Fruit fly (Drosophila melanogaster) whole organism, embryonic: Measurements from ENCODE around the gene Gfat2.

Experiments used
- Awh ChIP-seq: fragments of 200-800 bp; sonication (Bioruptor generic); IDR thresholded peaks from 2 replicates; pipeline ENCODE4, ENCODE4 v1.3.6; 2022; ENCODE audit warnings: missing biosample characterization, missing genetic modification characterization
- Bdp1 ChIP-seq: fragments of 200-800 bp; sonication (Bioruptor generic); optimal IDR thresholded peaks from 3 replicates; lab custom pipeline; 2016; ENCODE audit warnings: missing biosample characterization, missing genetic modification characterization
- CG10462 ChIP-seq: fragments of 200-800 bp; sonication (Bioruptor generic); optimal IDR thresholded peaks from 2 replicates; lab custom pipeline; 2016; ENCODE audit warnings: missing biosample characterization, missing genetic modification characterization
- CG11696 ChIP-seq: fragments of 200-800 bp; sonication (Bioruptor generic); IDR thresholded peaks from 2 replicates; pipeline ENCODE4 v1.3.6; 2022; ENCODE audit warnings: missing biosample characterization, missing genetic modification characterization
- CG12236 ChIP-seq: fragments of 200-800 bp; sonication (Bioruptor generic); optimal IDR thresholded peaks from 2 replicates; lab custom pipeline; 2016; ENCODE audit warnings: missing biosample characterization, missing genetic modification characterization
- CG12391 ChIP-seq: fragments of 200-800 bp; sonication (Bioruptor generic); optimal IDR thresholded peaks from 3 replicates; lab custom pipeline; 2018; ENCODE audit warnings: missing biosample characterization, mild to moderate bottlenecking, missing genetic modification characterization, moderate library complexity
- CG1602 ChIP-seq: fragments of 200-800 bp; sonication (Bioruptor generic); optimal IDR thresholded peaks from 3 replicates; lab custom pipeline; 2016; ENCODE audit warnings: missing biosample characterization, missing genetic modification characterization
- CG17359 ChIP-seq: fragments of 200-800 bp; sonication (Bioruptor generic); optimal IDR thresholded peaks from 3 replicates; lab custom pipeline; 2018; ENCODE audit warnings: missing biosample characterization, mild to moderate bottlenecking, missing genetic modification characterization, moderate library complexity
- CG3065 ChIP-seq: fragments of 200-800 bp; sonication (Bioruptor generic); optimal IDR thresholded peaks from 2 replicates; lab custom pipeline; 2016; ENCODE audit warnings: missing biosample characterization, missing genetic modification characterization
- CG31388 ChIP-seq: fragments of 200-800 bp; sonication (Bioruptor generic); optimal IDR thresholded peaks from 2 replicates; lab custom pipeline; 2016; ENCODE audit warnings: missing biosample characterization, missing genetic modification characterization
- CG32532 ChIP-seq: fragments of 200-800 bp; sonication (Bioruptor generic); IDR thresholded peaks from 2 replicates; pipeline ENCODE4 v1.3.6; 2022; ENCODE audit warnings: missing biosample characterization, missing genetic modification characterization
- CG4328 ChIP-seq: fragments of 200-800 bp; sonication (Bioruptor generic); optimal IDR thresholded peaks from 3 replicates; lab custom pipeline; 2017; ENCODE audit warnings: missing biosample characterization, missing genetic modification reagents, missing genetic modification characterization
- CG6683 ChIP-seq: fragments of 200-800 bp; sonication (Bioruptor generic); optimal IDR thresholded peaks from 2 replicates; lab custom pipeline; 2017; ENCODE audit warnings: missing biosample characterization, mild to moderate bottlenecking, missing genetic modification characterization, missing genetic modification reagents
- CG6854 ChIP-seq: fragments of 200-800 bp; sonication (Bioruptor generic); optimal IDR thresholded peaks from 3 replicates; lab custom pipeline; 2017; ENCODE audit warnings: missing biosample characterization, mild to moderate bottlenecking, missing genetic modification characterization
- CG7839 ChIP-seq: fragments of 200-800 bp; sonication (Bioruptor generic); optimal IDR thresholded peaks from 3 replicates; lab custom pipeline; 2018; ENCODE audit warnings: missing biosample characterization, mild to moderate bottlenecking, missing genetic modification characterization, moderate library complexity
- CG8765 ChIP-seq: fragments of 200-800 bp; sonication (Bioruptor generic); IDR thresholded peaks from 2 replicates; pipeline ENCODE4 v1.3.6; 2022; ENCODE audit warnings: missing biosample characterization, missing genetic modification characterization
- CTCF ChIP-seq: fragments of 200-800 bp; sonication (Bioruptor generic); optimal IDR thresholded peaks from 2 replicates; lab custom pipeline; 2017; ENCODE audit warnings: missing biosample characterization, mild to moderate bottlenecking, missing genetic modification characterization, moderate library complexity
- CkIIα-i1 ChIP-seq: fragments of 200-800 bp; sonication (Bioruptor generic); IDR thresholded peaks from 2 replicates; pipeline ENCODE4 v1.3.6; 2022; ENCODE audit warnings: missing biosample characterization, missing genetic modification characterization
- CoRest ChIP-seq: fragments of 200-800 bp; sonication (Bioruptor generic); optimal IDR thresholded peaks from 3 replicates; lab custom pipeline; 2018; ENCODE audit warnings: missing biosample characterization, mild to moderate bottlenecking, missing genetic modification characterization, moderate library complexity
- D19A ChIP-seq: fragments of 200-800 bp; optimal IDR thresholded peaks from 3 replicates; lab custom pipeline; 2019; ENCODE audit warnings: missing biosample characterization, mild to moderate bottlenecking, missing genetic modification characterization, moderate library complexity
- Dad ChIP-seq: fragments of 200-800 bp; sonication (Bioruptor generic); optimal IDR thresholded peaks from 3 replicates; lab custom pipeline; 2016; ENCODE audit warnings: missing biosample characterization, missing genetic modification characterization
- Dek ChIP-seq: fragments of 200-800 bp; sonication (Bioruptor generic); optimal IDR thresholded peaks from 3 replicates; lab custom pipeline; 2019; ENCODE audit warnings: missing biosample characterization, mild to moderate bottlenecking, missing genetic modification characterization, moderate library complexity
- Doc3 ChIP-seq: fragments of 200-800 bp; sonication (Bioruptor generic); IDR thresholded peaks from 3 replicates; pipeline ENCODE4 v1.3.6; 2022; ENCODE audit warnings: missing biosample characterization, missing genetic modification characterization; ENCODE audit not compliant: partially characterized antibody
- Dp ChIP-seq: fragments of 200-800 bp; sonication (Bioruptor generic); optimal IDR thresholded peaks from 2 replicates; lab custom pipeline; 2018; ENCODE audit warnings: missing biosample characterization, mild to moderate bottlenecking, missing genetic modification characterization, moderate library complexity
- E2f2 ChIP-seq: fragments of 200-800 bp; sonication (Bioruptor generic); IDR thresholded peaks from 2 replicates; pipeline ENCODE4 v1.3.6; 2022; ENCODE audit warnings: missing biosample characterization, missing genetic modification characterization
- Gsc ChIP-seq: fragments of 200-800 bp; sonication (Bioruptor generic); IDR thresholded peaks from 2 replicates; pipeline ENCODE4 v1.3.6; 2022; ENCODE audit warnings: missing biosample characterization, missing genetic modification characterization
- Hr3 ChIP-seq: fragments of 200-800 bp; sonication (Bioruptor generic); optimal IDR thresholded peaks from 3 replicates; lab custom pipeline; 2016; ENCODE audit warnings: missing biosample characterization, missing genetic modification characterization
- Kr ChIP-seq: fragments of 200-800 bp; sonication (Bioruptor generic); optimal IDR thresholded peaks from 2 replicates; lab custom pipeline; 2017; ENCODE audit warnings: missing biosample characterization, mild to moderate bottlenecking, missing genetic modification characterization
- MESR4 ChIP-seq: fragments of 200-800 bp; sonication (Bioruptor generic); optimal IDR thresholded peaks from 2 replicates; lab custom pipeline; 2018; ENCODE audit warnings: missing biosample characterization, mild to moderate bottlenecking, missing genetic modification characterization, moderate library complexity
- Mad ChIP-seq: fragments of 200-800 bp; sonication (Bioruptor generic); optimal IDR thresholded peaks from 2 replicates; lab custom pipeline; 2016; ENCODE audit warnings: missing biosample characterization, missing genetic modification characterization
- NK7.1 ChIP-seq: fragments of 200-800 bp; sonication (Bioruptor generic); optimal IDR thresholded peaks from 3 replicates; lab custom pipeline; 2016; ENCODE audit warnings: missing biosample characterization, missing genetic modification characterization
- Sin3A ChIP-seq: fragments of >200 bp; optimal IDR thresholded peaks from 2 replicates; lab custom pipeline; 2018
- TFAM ChIP-seq: fragments of 200-800 bp; sonication (Bioruptor generic); optimal IDR thresholded peaks from 2 replicates; lab custom pipeline; 2017; ENCODE audit warnings: missing biosample characterization, missing genetic modification characterization, inconsistent platforms
- ac ChIP-seq: fragments of 200-800 bp; sonication (Bioruptor generic); optimal IDR thresholded peaks from 3 replicates; lab custom pipeline; 2017; ENCODE audit warnings: missing biosample characterization, mild to moderate bottlenecking, missing genetic modification characterization
- aop ChIP-seq: fragments of 200-800 bp; sonication (Bioruptor generic); IDR thresholded peaks from 2 replicates; pipeline ENCODE4 v1.3.6; 2022; ENCODE audit warnings: missing biosample characterization, missing genetic modification characterization
- ato ChIP-seq: fragments of 200-800 bp; sonication (Bioruptor generic); IDR thresholded peaks from 2 replicates; pipeline ENCODE4 v1.3.6; 2022; ENCODE audit warnings: missing biosample characterization, missing genetic modification characterization; ENCODE audit not compliant: partially characterized antibody
- chn ChIP-seq: fragments of 200-800 bp; sonication (Bioruptor generic); optimal IDR thresholded peaks from 2 replicates; lab custom pipeline; 2016; ENCODE audit warnings: missing biosample characterization, missing genetic modification characterization
- cwo ChIP-seq: fragments of 200-800 bp; sonication (Bioruptor generic); optimal IDR thresholded peaks from 3 replicates; lab custom pipeline; 2017; ENCODE audit warnings: missing biosample characterization, missing genetic modification characterization, mild to moderate bottlenecking, moderate library complexity, missing genetic modification reagents
- dati ChIP-seq: fragments of 200-800 bp; sonication (Bioruptor generic); IDR thresholded peaks from 2 replicates; pipeline ENCODE4 v1.3.6; 2022; ENCODE audit warnings: missing biosample characterization, missing genetic modification characterization
- gcm ChIP-seq: fragments of 200-800 bp; sonication (Bioruptor generic); optimal IDR thresholded peaks from 2 replicates; lab custom pipeline; 2019; ENCODE audit warnings: missing biosample characterization, mild to moderate bottlenecking, missing genetic modification characterization, moderate library complexity
- hth ChIP-seq: fragments of >200 bp; optimal IDR thresholded peaks from 2 replicates; lab custom pipeline; 2017; ENCODE audit warnings: inconsistent platforms
- jumu ChIP-seq: fragments of 200-800 bp; sonication (Bioruptor generic); optimal IDR thresholded peaks from 3 replicates; lab custom pipeline; 2016; ENCODE audit warnings: missing biosample characterization, missing genetic modification characterization
- odd ChIP-seq: fragments of 200-800 bp; sonication (Bioruptor generic); optimal IDR thresholded peaks from 2 replicates; lab custom pipeline; 2017; ENCODE audit warnings: missing biosample characterization, mild to moderate bottlenecking, missing genetic modification characterization
- prd ChIP-seq, 3 experiments: fragments of >200 bp in 2 of 3; fragments of 200-800 bp in 1 of 3; sonication (Bioruptor generic) in 1 of 3; optimal IDR thresholded peaks in 2 of 3; IDR thresholded peaks in 1 of 3; 2 replicates in 2 of 3; 3 replicates in 1 of 3; pipeline versions ENCODE4 v1.3.6 to Lab custom; 2017 to 2022; ENCODE audit warnings: missing biosample characterization in 1 of 3, missing genetic modification characterization in 1 of 3
- sens-2 ChIP-seq: fragments of 200-800 bp; sonication (Bioruptor generic); IDR thresholded peaks from 2 replicates; pipeline ENCODE4 v1.3.6; 2022; ENCODE audit warnings: missing biosample characterization, missing genetic modification characterization
- seq ChIP-seq: fragments of 200-800 bp; sonication (Bioruptor generic); IDR thresholded peaks from 2 replicates; pipeline ENCODE4 v1.3.6; 2022; ENCODE audit warnings: missing biosample characterization, missing genetic modification characterization
- tin ChIP-seq: fragments of 200-800 bp; sonication (Bioruptor generic); optimal IDR thresholded peaks from 3 replicates; lab custom pipeline; 2016; ENCODE audit warnings: missing biosample characterization, missing genetic modification characterization
- vvl ChIP-seq: fragments of 200-800 bp; sonication (Bioruptor generic); IDR thresholded peaks from 2 replicates; pipeline ENCODE4 v1.3.6; 2022; ENCODE audit warnings: missing biosample characterization, missing genetic modification characterization
- wor ChIP-seq: fragments of 200-800 bp; sonication (Bioruptor generic); IDR thresholded peaks from 2 replicates; pipeline ENCODE4 v1.3.6; 2022; ENCODE audit warnings: missing biosample characterization, missing genetic modification characterization
- z ChIP-seq: fragments of 200-800 bp; sonication (Bioruptor generic); IDR thresholded peaks from 3 replicates; pipeline ENCODE4 v1.3.6; 2022; ENCODE audit warnings: missing biosample characterization, missing genetic modification characterization
- zfh1 ChIP-seq: fragments of 200-800 bp; sonication (Bioruptor generic); IDR thresholded peaks from 3 replicates; pipeline ENCODE4 v1.3.6; 2022; ENCODE audit warnings: missing biosample characterization, missing genetic modification characterization

Gfat2 gene

DNA sequence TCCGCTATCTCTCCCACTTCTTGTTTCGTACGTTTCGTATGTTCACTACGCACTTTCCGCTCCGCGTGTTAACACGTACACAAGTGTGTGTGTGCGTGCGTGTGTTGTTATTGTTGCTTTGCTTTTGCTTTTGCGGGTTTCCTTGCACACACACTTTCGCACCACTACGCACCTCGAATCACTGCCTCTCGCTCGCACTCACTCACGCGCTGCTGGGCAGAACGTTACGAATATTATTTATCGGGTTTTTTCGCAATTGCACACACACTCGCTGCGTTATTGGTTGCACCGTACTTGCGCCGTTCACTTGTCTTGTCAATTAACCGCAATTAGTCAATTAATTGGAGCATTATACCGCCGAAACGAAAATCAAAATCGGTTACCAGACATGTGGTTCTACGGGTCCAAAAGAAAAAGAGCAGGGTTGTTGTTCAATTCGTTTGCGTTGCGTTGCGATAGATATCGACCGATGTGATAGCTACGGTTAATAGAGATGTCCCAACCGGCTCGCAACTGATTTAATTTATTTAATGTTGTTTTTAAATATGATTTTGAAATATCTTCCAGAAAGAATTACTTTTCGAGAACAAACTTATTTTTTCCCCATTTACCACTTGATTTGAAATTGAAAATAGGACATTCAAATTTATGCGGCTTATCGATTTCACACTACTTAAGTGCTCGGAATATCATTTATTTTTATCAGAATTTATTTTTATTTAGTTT, 3.4 kb downstream of the Gfat2 start, which contains the start of gene larp (continued):
- TF ChIP-seq Dad (GFP tag; lab: Kevin White, UChicago) (peak; percentile 55), Hr3 (GFP tag; lab: Kevin White, UChicago) (peak; percentile 63), zfh1 (peak; percentile 73; the same call in 2 of the 3 replicates), TFAM (no peak), E2f2 (GFP tag; lab: Robert Waterston, UW) (peak; percentile 84), CTCF (no peak), CG4328 (GFP tag; lab: Kevin White, UChicago) (peak; percentile 11), CG8765 (GFP tag; lab: Robert Waterston, UW) (peak; percentile 67; the same call in 1 of the 2 replicates), aop (GFP tag; lab: Robert Waterston, UW) (peak; percentile 31; the same call in 1 of the 2 replicates), vvl (GFP tag; lab: Robert Waterston, UW) (peak; percentile 87), CG10462 (GFP tag; lab: Kevin White, UChicago) (peak; percentile 49), odd (GFP tag; lab: Kevin White, UChicago) (no peak), chn (GFP tag; lab: Kevin White, UChicago) (peak; percentile 72), CG12391 (peak; percentile 74), CG31388 (GFP tag; lab: Kevin White, UChicago) (no peak), Bdp1 (GFP tag; lab: Kevin White, UChicago) (peak; percentile 43), CkIIα-i1 (GFP tag; lab: Robert Waterston, UW) (no peak), ato (GFP tag; lab: Robert Waterston, UW) (peak; percentile 83), tin (peak; percentile 72), CG7839 (peak; percentile 57), Sin3A (lab: Kevin White, UChicago) (peak; percentile 63), MESR4 (GFP tag; lab: Kevin White, UChicago) (peak; percentile 87), D19A (peak; percentile 28), Kr (GFP tag; lab: Kevin White, UChicago) (no peak), seq (peak; percentile 75), Mad (peak; percentile 82), Doc3 (GFP tag; lab: Robert Waterston, UW) (peak; percentile 87), CG11696 (GFP tag; lab: Robert Waterston, UW) (peak; percentile 30; the same call in 1 of the 2 replicates), prd (optimal IDR thresholded peaks at IDR 0.05; lab: Kevin White, UChicago) (no peak), prd (GFP tag; IDR thresholded peaks at IDR 0.05; lab: Robert Waterston, UW) (peak; percentile 85), cwo (GFP tag; lab: Kevin White, UChicago) (no peak), CG6683 (GFP tag; lab: Kevin White, UChicago) (no peak), gcm (GFP tag; lab: Kevin White, UChicago) (peak; percentile 16), Dp (peak; percentile 71), Dek (peak; percentile 49), z (GFP tag; lab: Robert Waterston, UW) (no peak), wor (GFP tag; lab: Robert Waterston, UW) (peak; percentile 54; the same call in 1 of the 2 replicates), sens-2 (GFP tag; lab: Robert Waterston, UW) (peak; percentile 64; the same call in 1 of the 2 replicates), NK7.1 (peak; percentile 12), CG12236 (GFP tag; lab: Kevin White, UChicago) (peak; percentile 13), CG1602 (peak; percentile 49), CG6854 (no peak), CG17359 (tag; lab: Kevin White, UChicago) (peak; percentile 51), CoRest (tag; lab: Kevin White, UChicago) (peak; percentile 74), Gsc (no peak), CG3065 (GFP tag; lab: Kevin White, UChicago) (no peak), Awh (GFP tag; lab: Robert Waterston, UW) (peak; percentile 53), hth (no peak), ac (no peak), jumu (GFP tag; lab: Kevin White, UChicago) (peak; percentile 22), dati (no peak), CG32532 (peak; percentile 90)
